Worm (Caenorhabditis elegans) whole organism, L4 larva: ENCODE results near the gene catp-4.
A peak's percentile ranks its signal among the peaks of the same experiment; 100 is the strongest.

Experiments
- F26F4.8 ChIP-seq: fragments of 200-800 bp; sonication (Bioruptor generic); conservative IDR thresholded peaks from 2 replicates; pipeline ENCODE4 v1.3.6; 2022; ENCODE audit warnings: missing genetic modification characterization, missing compliant biosample characterization
- T20F7.1 ChIP-seq: fragments of 200-800 bp; sonication (Bioruptor generic); optimal IDR thresholded peaks from 2 replicates; lab custom pipeline; 2018; ENCODE audit warnings: mild to moderate bottlenecking, missing genetic modification characterization, missing compliant biosample characterization
- T26A8.4 ChIP-seq: fragments of 200-800 bp; sonication (Bioruptor generic); IDR thresholded peaks from 2 replicates; pipeline ENCODE4 v1.3.6; 2022; ENCODE audit warnings: missing genetic modification characterization, missing compliant biosample characterization
- Y105C5A.15 ChIP-seq: fragments of 200-800 bp; sonication (Bioruptor generic); IDR thresholded peaks from 2 replicates; pipeline ENCODE4 v1.3.6; 2022; ENCODE audit warnings: missing genetic modification characterization, missing compliant biosample characterization
- Y48G9A.11 ChIP-seq: fragments of 200-800 bp; sonication (Bioruptor generic); IDR thresholded peaks from 2 replicates; pipeline ENCODE4 v1.3.6; 2022; ENCODE audit warnings: missing genetic modification reagents, missing genetic modification characterization, missing compliant biosample characterization
- Y5F2A.4 ChIP-seq: fragments of 200-800 bp; sonication (Bioruptor generic); optimal IDR thresholded peaks from 2 replicates; lab custom pipeline; 2018; ENCODE audit warnings: mild to moderate bottlenecking, missing genetic modification characterization, missing compliant biosample characterization
- ZK337.2 ChIP-seq: fragments of 200-800 bp; sonication (Bioruptor generic); IDR thresholded peaks from 2 replicates; pipeline ENCODE4 v1.3.6; 2022; ENCODE audit warnings: missing genetic modification reagents, missing genetic modification characterization, missing compliant biosample characterization
- aha-1 ChIP-seq: fragments of 150-350 bp; peaks from one replicate; lab custom pipeline; 2014; ENCODE audit warnings: missing biosample characterization, missing genetic modification characterization
- aly-2 ChIP-seq: sonication (generic microtip); optimal IDR thresholded peaks from 2 replicates; lab custom pipeline; 2018; ENCODE audit warnings: missing biosample characterization, missing genetic modification characterization
- ama-1 ChIP-seq: fragments of 150-350 bp; optimal IDR thresholded peaks from 2 replicates; lab custom pipeline; 2014; ENCODE audit warnings: inconsistent platforms, mixed read lengths
- arid-1 ChIP-seq: fragments of 200-800 bp; sonication (Bioruptor generic); conservative IDR thresholded peaks from 2 replicates; pipeline ENCODE4 v1.3.6; 2022; ENCODE audit warnings: missing genetic modification reagents, missing genetic modification characterization, missing compliant biosample characterization
- attf-4 ChIP-seq: sonication (generic microtip); optimal IDR thresholded peaks from 3 replicates; lab custom pipeline; 2017; ENCODE audit warnings: missing biosample characterization, missing genetic modification characterization
- ceh-62 ChIP-seq: sonication (generic microtip); optimal IDR thresholded peaks from 2 replicates; lab custom pipeline; 2017; ENCODE audit warnings: missing biosample characterization, missing genetic modification characterization
- cey-2 ChIP-seq: sonication (generic microtip); optimal IDR thresholded peaks from 3 replicates; lab custom pipeline; 2017; ENCODE audit warnings: missing genetic modification characterization, mild to moderate bottlenecking, missing compliant biosample characterization, antibody characterized with exemption, borderline replicate concordance; ENCODE audit not compliant: insufficient read depth
- daf-12 ChIP-seq: fragments of 150-350 bp; optimal IDR thresholded peaks from 2 replicates; lab custom pipeline; 2014; ENCODE audit warnings: missing biosample characterization, missing genetic modification reagents, missing genetic modification characterization
- daf-16 ChIP-seq, 3 experiments: sonication (generic microtip); optimal IDR thresholded peaks; 2 replicates each; lab custom pipeline; 2016 to 2017; ENCODE audit warnings: missing genetic modification characterization in 3 of 3, missing genetic modification reagents in 3 of 3, mild to moderate bottlenecking in 2 of 3, missing compliant biosample characterization in 2 of 3, missing biosample characterization in 1 of 3, moderate library complexity in 1 of 3
- daf-19 ChIP-seq: fragments of 200-800 bp; sonication (Bioruptor generic); conservative IDR thresholded peaks from 2 replicates; pipeline ENCODE4 v1.3.6; 2022; ENCODE audit warnings: missing genetic modification characterization, missing compliant biosample characterization
- daf-8 ChIP-seq: fragments of 200-800 bp; sonication (Bioruptor generic); IDR thresholded peaks from 2 replicates; pipeline ENCODE4 v1.3.6; 2022; ENCODE audit warnings: missing genetic modification characterization, missing compliant biosample characterization
- dmd-8 ChIP-seq: fragments of 200-800 bp; sonication (Bioruptor generic); IDR thresholded peaks from 2 replicates; pipeline ENCODE4 v1.3.6; 2022; ENCODE audit warnings: missing genetic modification characterization, missing compliant biosample characterization
- dmd-9 ChIP-seq: fragments of 200-800 bp; sonication (Bioruptor generic); IDR thresholded peaks from 2 replicates; pipeline ENCODE4 v1.3.6; 2022; ENCODE audit warnings: missing genetic modification reagents, missing genetic modification characterization, missing compliant biosample characterization
- dpl-1 ChIP-seq: fragments of 150-350 bp; optimal IDR thresholded peaks from 2 replicates; lab custom pipeline; 2014; ENCODE audit warnings: missing biosample characterization, missing genetic modification reagents, missing genetic modification characterization
- duxl-1 ChIP-seq: sonication (generic microtip); optimal IDR thresholded peaks from 2 replicates; lab custom pipeline; 2016; ENCODE audit warnings: mild to moderate bottlenecking, missing genetic modification characterization, moderate library complexity, missing compliant biosample characterization; ENCODE audit not compliant: poor library complexity
- dve-1 ChIP-seq: sonication (generic microtip); optimal IDR thresholded peaks from 2 replicates; lab custom pipeline; 2017; ENCODE audit warnings: antibody characterized with exemption, mild to moderate bottlenecking, missing genetic modification characterization, missing compliant biosample characterization; ENCODE audit not compliant: insufficient read depth
- fos-1 ChIP-seq: fragments of 150-350 bp; optimal IDR thresholded peaks from 2 replicates; lab custom pipeline; 2014; ENCODE audit warnings: missing biosample characterization, missing genetic modification characterization
- hlh-11 ChIP-seq: fragments of 200-800 bp; sonication (Bioruptor generic); optimal IDR thresholded peaks from 2 replicates; lab custom pipeline; 2018; ENCODE audit warnings: mild to moderate bottlenecking, missing genetic modification characterization, missing compliant biosample characterization
- hlh-30 ChIP-seq: sonication (generic microtip); optimal IDR thresholded peaks from 2 replicates; lab custom pipeline; 2017; ENCODE audit warnings: antibody characterized with exemption, mild to moderate bottlenecking, missing genetic modification characterization, missing compliant biosample characterization; ENCODE audit not compliant: insufficient read depth
- jun-1 ChIP-seq: fragments of 150-350 bp; optimal IDR thresholded peaks from 2 replicates; lab custom pipeline; 2014; ENCODE audit warnings: missing biosample characterization, missing genetic modification reagents, missing genetic modification characterization
- lin-13 ChIP-seq: fragments of 150-350 bp; optimal IDR thresholded peaks from 2 replicates; lab custom pipeline; 2014; ENCODE audit warnings: missing biosample characterization, missing genetic modification reagents, missing genetic modification characterization
- lin-29 ChIP-seq: fragments of 200-800 bp; sonication (Bioruptor generic); IDR thresholded peaks from 2 replicates; pipeline ENCODE4 v1.3.6; 2022; ENCODE audit warnings: missing genetic modification reagents, missing genetic modification characterization, missing compliant biosample characterization
- lsy-2 ChIP-seq, 2 experiments: fragments of 150-350 bp in 1 of 2; sonication (generic microtip) in 1 of 2; optimal IDR thresholded peaks; 2 replicates each; lab custom pipeline; 2014 to 2017; ENCODE audit warnings: missing biosample characterization in 2 of 2, missing genetic modification characterization in 2 of 2
- mdl-1 ChIP-seq, 2 experiments: fragments of 150-350 bp in 1 of 2; sonication (generic microtip) in 1 of 2; optimal IDR thresholded peaks; 2 replicates each; lab custom pipeline; 2014 to 2017; ENCODE audit warnings: missing biosample characterization in 2 of 2, missing genetic modification characterization in 2 of 2
- mdt-29 ChIP-seq: fragments of 200-800 bp; sonication (Bioruptor generic); IDR thresholded peaks from 2 replicates; pipeline ENCODE4 v1.3.6; 2022; ENCODE audit warnings: missing genetic modification reagents, missing genetic modification characterization, missing compliant biosample characterization
- nhr-102 ChIP-seq: sonication (generic microtip); optimal IDR thresholded peaks from 2 replicates; lab custom pipeline; 2016; ENCODE audit warnings: mild to moderate bottlenecking, missing genetic modification characterization, moderate library complexity, missing compliant biosample characterization
- nhr-237 ChIP-seq: sonication (generic microtip); optimal IDR thresholded peaks from 2 replicates; lab custom pipeline; 2017; ENCODE audit warnings: missing biosample characterization, missing genetic modification characterization
- nhr-25 ChIP-seq: sonication (generic microtip); optimal IDR thresholded peaks from 2 replicates; lab custom pipeline; 2017; ENCODE audit warnings: missing genetic modification characterization, mild to moderate bottlenecking, missing compliant biosample characterization, antibody characterized with exemption, moderate library complexity, borderline replicate concordance; ENCODE audit not compliant: insufficient read depth
- nhr-28 ChIP-seq: fragments of 150-350 bp; optimal IDR thresholded peaks from 2 replicates; lab custom pipeline; 2014; ENCODE audit warnings: missing biosample characterization, missing genetic modification characterization
- nhr-42 ChIP-seq: fragments of 200-800 bp; sonication (Bioruptor generic); IDR thresholded peaks from 2 replicates; pipeline ENCODE4 v1.3.6; 2022; ENCODE audit warnings: missing genetic modification characterization, missing compliant biosample characterization
- nhr-6 ChIP-seq: fragments of 150-350 bp; optimal IDR thresholded peaks from 2 replicates; lab custom pipeline; 2014; ENCODE audit warnings: missing biosample characterization, missing genetic modification characterization
- nhr-77 ChIP-seq: fragments of 150-350 bp; optimal IDR thresholded peaks from 2 replicates; lab custom pipeline; 2014; ENCODE audit warnings: missing biosample characterization, missing genetic modification characterization
- pqm-1 ChIP-seq: sonication (generic microtip); optimal IDR thresholded peaks from 2 replicates; lab custom pipeline; 2017; ENCODE audit warnings: missing biosample characterization, missing genetic modification characterization
- set-16 ChIP-seq: fragments of 200-800 bp; sonication (Bioruptor generic); IDR thresholded peaks from 2 replicates; pipeline ENCODE4 v1.3.6; 2022; ENCODE audit warnings: missing genetic modification reagents, missing genetic modification characterization, missing compliant biosample characterization
- snpc-4 ChIP-seq: fragments of 150-350 bp; optimal IDR thresholded peaks from 2 replicates; lab custom pipeline; 2014; ENCODE audit warnings: missing biosample characterization, missing genetic modification characterization
- spr-3 ChIP-seq: fragments of 200-800 bp; sonication (Bioruptor generic); optimal IDR thresholded peaks from 2 replicates; lab custom pipeline; 2018; ENCODE audit warnings: mild to moderate bottlenecking, missing genetic modification characterization, missing compliant biosample characterization
- tag-97 ChIP-seq: fragments of 200-800 bp; sonication (Bioruptor generic); IDR thresholded peaks from 2 replicates; pipeline ENCODE4 v1.3.6; 2022; ENCODE audit warnings: missing genetic modification characterization, missing compliant biosample characterization
- unc-130 ChIP-seq: sonication (generic microtip); optimal IDR thresholded peaks from 2 replicates; lab custom pipeline; 2016; ENCODE audit warnings: missing genetic modification reagents, missing genetic modification characterization, missing compliant biosample characterization
- vab-7 ChIP-seq: fragments of 200-800 bp; sonication (Bioruptor generic); IDR thresholded peaks from 2 replicates; pipeline ENCODE4 v1.3.6; 2022; ENCODE audit warnings: missing genetic modification reagents, missing genetic modification characterization, missing compliant biosample characterization
- zag-1 ChIP-seq: fragments of 150-350 bp; optimal IDR thresholded peaks from 2 replicates; lab custom pipeline; 2014; ENCODE audit warnings: missing biosample characterization, missing genetic modification characterization
- zip-11 ChIP-seq: fragments of 200-800 bp; sonication (Bioruptor generic); IDR thresholded peaks from 2 replicates; pipeline ENCODE4 v1.3.6; 2022; ENCODE audit warnings: missing genetic modification characterization, missing compliant biosample characterization
- ztf-11 ChIP-seq: fragments of 150-350 bp; optimal IDR thresholded peaks from 2 replicates; lab custom pipeline; 2014; ENCODE audit warnings: missing biosample characterization, missing genetic modification characterization

Gene catp-4

DNA sequence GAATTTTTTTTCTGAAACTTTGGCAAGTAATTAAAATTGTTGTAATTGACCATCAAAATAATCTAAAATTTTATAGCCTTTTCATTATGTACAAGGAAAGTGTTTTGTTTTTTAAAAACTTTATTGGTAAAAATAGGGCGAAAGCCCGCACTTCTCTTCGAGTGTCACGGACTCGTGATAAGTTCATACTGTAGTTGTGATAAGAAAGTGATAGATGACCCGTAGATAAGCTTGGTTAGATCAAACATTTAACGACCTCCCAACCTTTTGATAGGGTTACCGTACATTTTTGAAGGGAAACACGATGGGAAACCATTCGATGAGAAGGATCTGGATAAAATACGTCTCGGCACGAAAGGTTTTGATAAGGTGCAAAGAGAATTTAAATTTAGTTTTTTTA lies 23.0 kb downstream of the catp-4 start (continued):
- peak; percentile 76 for TF ChIP-seq dve-1
- TF ChIP-seq nhr-6 (tag; lab: Kevin White, UChicago), result no peak
- no peak for TF ChIP-seq mdl-1 (tag; optimal IDR thresholded peaks at IDR 0.05; lab: Kevin White, UChicago)
- peak; percentile 79 for TF ChIP-seq aha-1 (tag; lab: Kevin White, UChicago)
- TF ChIP-seq T26A8.4 (GFP tag; lab: Robert Waterston, UW), result no peak
- no peak for TF ChIP-seq arid-1
- TF ChIP-seq nhr-28 (tag; lab: Kevin White, UChicago), result peak; percentile 62
- no peak for TF ChIP-seq dpl-1 (GFP tag; lab: Kevin White, UChicago)
- no peak for TF ChIP-seq fos-1 (tag; lab: Kevin White, UChicago)
- no peak for TF ChIP-seq daf-12
- TF ChIP-seq nhr-77, result peak; percentile 17
- TF ChIP-seq hlh-11 (tag; lab: Kevin White, UChicago), result no peak
- peak in 1 of 2 experiments; percentile 69 for TF ChIP-seq lsy-2 (tag; optimal IDR thresholded peaks at IDR 0.05; lab: Kevin White, UChicago)
- TF ChIP-seq T20F7.1 (GFP tag; lab: Kevin White, UChicago), result no peak
- no peak for TF ChIP-seq ztf-11 (tag; lab: Kevin White, UChicago)
- TF ChIP-seq vab-7, result no peak
- TF ChIP-seq Y5F2A.4 (GFP tag; lab: Kevin White, UChicago), result no peak
- TF ChIP-seq dmd-8 (GFP tag; lab: Robert Waterston, UW), result no peak
- TF ChIP-seq zag-1, result no peak
- no peak for TF ChIP-seq nhr-237 (tag; lab: Kevin White, UChicago)
- no peak for TF ChIP-seq zip-11 (GFP tag; lab: Robert Waterston, UW)
- TF ChIP-seq lin-29 (GFP tag; lab: Robert Waterston, UW), result no peak
- no peak for TF ChIP-seq ZK337.2 (GFP tag; lab: Robert Waterston, UW)
- no peak for TF ChIP-seq daf-8
- no peak for TF ChIP-seq F26F4.8 (GFP tag; lab: Robert Waterston, UW)
- TF ChIP-seq jun-1 (tag; lab: Kevin White, UChicago), result no peak
- no peak for TF ChIP-seq Y105C5A.15 (GFP tag; lab: Robert Waterston, UW)

- 0 out of 2 replicates have a peak, but pooled peaks have one; percentile 54 for TF ChIP-seq mdt-29 (GFP tag; lab: Robert Waterston, UW)
- TF ChIP-seq nhr-42, result peak; percentile 81
- TF ChIP-seq T26A8.4 (GFP tag; lab: Robert Waterston, UW), result peak; percentile 71
- TF ChIP-seq duxl-1 (tag; lab: Kevin White, UChicago), result peak; percentile 81
- no peak for TF ChIP-seq aly-2 (tag; lab: Kevin White, UChicago)
- peak; percentile 48 for TF ChIP-seq hlh-30 (tag; lab: Kevin White, UChicago)
- peak; percentile 76; the same call in 1 of the 2 replicates for TF ChIP-seq daf-19 (GFP tag; lab: Robert Waterston, UW)
- no peak for TF ChIP-seq dmd-9 (GFP tag; lab: Robert Waterston, UW)
- no peak for TF ChIP-seq ztf-11 (tag; lab: Kevin White, UChicago)
- TF ChIP-seq unc-130 (GFP tag; lab: Kevin White, UChicago), result peak; percentile 39
- TF ChIP-seq cey-2 (tag; lab: Kevin White, UChicago), result no peak
- TF ChIP-seq tag-97 (GFP tag; lab: Robert Waterston, UW), result no peak
- TF ChIP-seq nhr-25, result no peak
- peak in 1 of 2 experiments; percentile 88 for TF ChIP-seq daf-16 (GFP tag; optimal IDR thresholded peaks at IDR 0.05; lab: Kevin White, UChicago)
- TF ChIP-seq daf-16 (tag; optimal IDR thresholded peaks at IDR 0.05; lab: Kevin White, UChicago), result peak; percentile 67
- TF ChIP-seq nhr-28 (tag; lab: Kevin White, UChicago), result no peak
- TF ChIP-seq ama-1 (lab: Kevin White, UChicago), result no peak
- TF ChIP-seq set-16 (GFP tag; lab: Robert Waterston, UW), result peak; percentile 20; the same call in 1 of the 2 replicates
- TF ChIP-seq lin-13 (GFP tag; lab: Kevin White, UChicago), result no peak
- no peak for TF ChIP-seq snpc-4 (tag; lab: Kevin White, UChicago)
- no peak for TF ChIP-seq jun-1 (tag; lab: Kevin White, UChicago)
- no peak for TF ChIP-seq nhr-237 (tag; lab: Kevin White, UChicago)
- TF ChIP-seq Y105C5A.15 (GFP tag; lab: Robert Waterston, UW), result peak; percentile 81; the same call in 1 of the 2 replicates
- peak; percentile 44 for TF ChIP-seq nhr-102
- TF ChIP-seq ZK337.2 (GFP tag; lab: Robert Waterston, UW), result 0 out of 2 replicates have a peak, but pooled peaks have one; percentile 17
- TF ChIP-seq pqm-1 (tag; lab: Kevin White, UChicago), result no peak
- TF ChIP-seq hlh-11 (tag; lab: Kevin White, UChicago), result peak; percentile 18
- peak; percentile 46; the same call in 1 of the 2 replicates for TF ChIP-seq Y48G9A.11
- no peak for TF ChIP-seq ceh-62 (tag; lab: Kevin White, UChicago)
- peak; percentile 60 for TF ChIP-seq Y5F2A.4 (GFP tag; lab: Kevin White, UChicago)
- peak; percentile 63 for TF ChIP-seq spr-3 (GFP tag; lab: Kevin White, UChicago)
- no peak for TF ChIP-seq attf-4 (tag; lab: Kevin White, UChicago)
These were observed 23.5 kb downstream of the catp-4 start for ce11 chrII:14616927-14617326.
